Fruit fly (Drosophila melanogaster) whole organism, embryonic: ENCODE results near the gene RpLP1.
A peak's percentile ranks its signal among the peaks of the same experiment; 100 is the strongest.

ENCODE experiments used
- ATbp ChIP-seq: fragments of 200-800 bp; sonication (Bioruptor generic); optimal IDR thresholded peaks from 2 replicates; lab custom pipeline; 2017; ENCODE audit warnings: missing biosample characterization, mild to moderate bottlenecking, missing genetic modification characterization, missing genetic modification reagents
- Blimp-1 ChIP-seq: fragments of 200-800 bp; sonication (Bioruptor generic); optimal IDR thresholded peaks from 3 replicates; lab custom pipeline; 2018; ENCODE audit warnings: missing biosample characterization, missing genetic modification characterization, mild to moderate bottlenecking, moderate library complexity, missing genetic modification reagents
- BtbVII ChIP-seq: fragments of 200-800 bp; sonication (Bioruptor generic); optimal IDR thresholded peaks from 3 replicates; lab custom pipeline; 2017; ENCODE audit warnings: missing biosample characterization, mild to moderate bottlenecking, missing genetic modification characterization
- CG10147 ChIP-seq: fragments of 200-800 bp; sonication (Bioruptor generic); optimal IDR thresholded peaks from 2 replicates; lab custom pipeline; 2019; ENCODE audit warnings: missing biosample characterization, mild to moderate bottlenecking, missing genetic modification characterization, moderate library complexity
- CG10209 ChIP-seq: fragments of 200-800 bp; sonication (Bioruptor generic); optimal IDR thresholded peaks from 3 replicates; lab custom pipeline; 2017; ENCODE audit warnings: missing biosample characterization, mild to moderate bottlenecking, missing genetic modification characterization, missing genetic modification reagents
- CG10366 ChIP-seq: fragments of 200-800 bp; sonication (Bioruptor generic); IDR thresholded peaks from 2 replicates; pipeline ENCODE4 v1.3.6; 2022; ENCODE audit warnings: missing biosample characterization, missing genetic modification characterization
- CG11504 ChIP-seq: fragments of 200-800 bp; sonication (Bioruptor generic); optimal IDR thresholded peaks from 3 replicates; lab custom pipeline; 2019; ENCODE audit warnings: missing biosample characterization, mild to moderate bottlenecking, missing genetic modification characterization, moderate library complexity
- CG12071 ChIP-seq: fragments of 200-800 bp; sonication (Bioruptor generic); optimal IDR thresholded peaks from 3 replicates; lab custom pipeline; 2018; ENCODE audit warnings: missing biosample characterization, mild to moderate bottlenecking, missing genetic modification characterization
- CG12769 ChIP-seq: fragments of 200-800 bp; sonication (Bioruptor generic); optimal IDR thresholded peaks from 2 replicates; lab custom pipeline; 2019; ENCODE audit warnings: missing biosample characterization, mild to moderate bottlenecking, missing genetic modification characterization, moderate library complexity
- CG15514 ChIP-seq: fragments of 200-800 bp; sonication (Bioruptor generic); optimal IDR thresholded peaks from 3 replicates; lab custom pipeline; 2017; ENCODE audit warnings: missing biosample characterization, missing genetic modification characterization, mild to moderate bottlenecking, moderate library complexity, missing genetic modification reagents
- CG17568 ChIP-seq: fragments of 200-800 bp; sonication (Bioruptor generic); optimal IDR thresholded peaks from 2 replicates; lab custom pipeline; 2018; ENCODE audit warnings: missing biosample characterization, mild to moderate bottlenecking, missing genetic modification characterization, moderate library complexity
- CG18599 ChIP-seq: fragments of 200-800 bp; sonication (Bioruptor generic); optimal IDR thresholded peaks from 3 replicates; lab custom pipeline; 2017; ENCODE audit warnings: missing biosample characterization, missing genetic modification characterization, mild to moderate bottlenecking, moderate library complexity, missing genetic modification reagents
- CG31365 ChIP-seq: fragments of 200-800 bp; sonication (Bioruptor generic); optimal IDR thresholded peaks from 2 replicates; lab custom pipeline; 2018; ENCODE audit warnings: missing biosample characterization, mild to moderate bottlenecking, missing genetic modification characterization
- CG3163 ChIP-seq: fragments of 200-800 bp; sonication (Bioruptor generic); optimal IDR thresholded peaks from 3 replicates; lab custom pipeline; 2016; ENCODE audit warnings: missing biosample characterization, missing genetic modification characterization
- CG6765 ChIP-seq: fragments of 200-800 bp; sonication (Bioruptor generic); optimal IDR thresholded peaks from 3 replicates; lab custom pipeline; 2017; ENCODE audit warnings: missing biosample characterization, mild to moderate bottlenecking, missing genetic modification characterization
- CG7271 ChIP-seq: fragments of 200-800 bp; sonication (Bioruptor generic); optimal IDR thresholded peaks from 2 replicates; lab custom pipeline; 2018; ENCODE audit warnings: missing biosample characterization, mild to moderate bottlenecking, missing genetic modification characterization, moderate library complexity
- CG7839 ChIP-seq: fragments of 200-800 bp; sonication (Bioruptor generic); optimal IDR thresholded peaks from 3 replicates; lab custom pipeline; 2018; ENCODE audit warnings: missing biosample characterization, mild to moderate bottlenecking, missing genetic modification characterization, moderate library complexity
- CG8281 ChIP-seq: fragments of 200-800 bp; sonication (Bioruptor generic); optimal IDR thresholded peaks from 2 replicates; lab custom pipeline; 2018; ENCODE audit warnings: missing biosample characterization, mild to moderate bottlenecking, missing genetic modification characterization, moderate library complexity
- E2f2 ChIP-seq: fragments of 200-800 bp; sonication (Bioruptor generic); IDR thresholded peaks from 2 replicates; pipeline ENCODE4 v1.3.6; 2022; ENCODE audit warnings: missing biosample characterization, missing genetic modification characterization
- HLH54F ChIP-seq: fragments of 200-800 bp; sonication (Bioruptor generic); optimal IDR thresholded peaks from 3 replicates; lab custom pipeline; 2016; ENCODE audit warnings: missing biosample characterization, missing genetic modification characterization
- HmgZ ChIP-seq: fragments of 200-800 bp; sonication (Bioruptor generic); optimal IDR thresholded peaks from 2 replicates; lab custom pipeline; 2018; ENCODE audit warnings: missing biosample characterization, mild to moderate bottlenecking, missing genetic modification characterization
- Jarid2 ChIP-seq: fragments of 200-800 bp; sonication (Bioruptor generic); optimal IDR thresholded peaks from 3 replicates; lab custom pipeline; 2017; ENCODE audit warnings: mild to moderate bottlenecking, missing biosample characterization, missing genetic modification reagents, missing genetic modification characterization
- Kr ChIP-seq: fragments of 200-800 bp; sonication (Bioruptor generic); optimal IDR thresholded peaks from 2 replicates; lab custom pipeline; 2017; ENCODE audit warnings: missing biosample characterization, mild to moderate bottlenecking, missing genetic modification characterization
- Pdp1 ChIP-seq, 2 experiments: fragments of 200-800 bp; sonication (Bioruptor generic); optimal IDR thresholded peaks; 3 replicates each; lab custom pipeline; 2016; ENCODE audit warnings: missing biosample characterization in 2 of 2, missing genetic modification characterization in 2 of 2, mild to moderate bottlenecking in 1 of 2, moderate library complexity in 1 of 2
- bsh ChIP-seq, 2 experiments: fragments of 200-800 bp; sonication (Bioruptor generic); optimal IDR thresholded peaks; 2 replicates each; lab custom pipeline; 2017 to 2018; ENCODE audit warnings: mild to moderate bottlenecking in 2 of 2, missing biosample characterization in 2 of 2, missing genetic modification characterization in 2 of 2, moderate library complexity in 1 of 2
- cato ChIP-seq: fragments of 200-800 bp; sonication (Bioruptor generic); optimal IDR thresholded peaks from 2 replicates; lab custom pipeline; 2016; ENCODE audit warnings: missing biosample characterization, missing genetic modification characterization, borderline replicate concordance
- corto ChIP-seq: fragments of 200-800 bp; sonication (Bioruptor generic); optimal IDR thresholded peaks from 2 replicates; lab custom pipeline; 2016; ENCODE audit warnings: missing biosample characterization, mild to moderate bottlenecking, missing genetic modification characterization, moderate library complexity
- crp ChIP-seq, 2 experiments: fragments of 200-800 bp; sonication (Bioruptor generic); optimal IDR thresholded peaks; 2 replicates in 1 of 2; 3 replicates in 1 of 2; lab custom pipeline; 2017; ENCODE audit warnings: missing biosample characterization in 2 of 2, missing genetic modification characterization in 2 of 2, mild to moderate bottlenecking in 1 of 2, moderate library complexity in 1 of 2
- dm ChIP-seq: fragments of 200-800 bp; sonication (Bioruptor generic); optimal IDR thresholded peaks from 3 replicates; lab custom pipeline; 2016; ENCODE audit warnings: missing biosample characterization, missing genetic modification characterization
- exex ChIP-seq: fragments of 200-800 bp; sonication (Bioruptor generic); optimal IDR thresholded peaks from 4 replicates; lab custom pipeline; 2018; ENCODE audit warnings: missing biosample characterization, mild to moderate bottlenecking, missing genetic modification characterization, moderate library complexity
- fd3F ChIP-seq: fragments of 200-800 bp; sonication (Bioruptor generic); optimal IDR thresholded peaks from 2 replicates; lab custom pipeline; 2018; ENCODE audit warnings: missing biosample characterization, mild to moderate bottlenecking, missing genetic modification characterization, moderate library complexity
- fd64A ChIP-seq: fragments of 200-800 bp; sonication (Bioruptor generic); optimal IDR thresholded peaks from 3 replicates; lab custom pipeline; 2018; ENCODE audit warnings: missing biosample characterization, mild to moderate bottlenecking, missing genetic modification characterization
- gem ChIP-seq: fragments of 200-800 bp; sonication (Bioruptor generic); optimal IDR thresholded peaks from 2 replicates; lab custom pipeline; 2019; ENCODE audit warnings: missing biosample characterization, mild to moderate bottlenecking, missing genetic modification characterization, moderate library complexity
- gsb-n ChIP-seq: fragments of 200-800 bp; sonication (Bioruptor generic); optimal IDR thresholded peaks from 3 replicates; lab custom pipeline; 2018; ENCODE audit warnings: missing biosample characterization, mild to moderate bottlenecking, missing genetic modification characterization
- lab ChIP-seq: fragments of 200-800 bp; sonication (Bioruptor generic); optimal IDR thresholded peaks from 3 replicates; lab custom pipeline; 2017; ENCODE audit warnings: missing biosample characterization, missing genetic modification characterization, mild to moderate bottlenecking, moderate library complexity, missing genetic modification reagents
- lbe ChIP-seq: fragments of 200-800 bp; sonication (Bioruptor generic); optimal IDR thresholded peaks from 2 replicates; lab custom pipeline; 2016; ENCODE audit warnings: missing biosample characterization, mild to moderate bottlenecking, missing genetic modification characterization
- mirr ChIP-seq: fragments of 200-800 bp; sonication (Bioruptor generic); optimal IDR thresholded peaks from 3 replicates; lab custom pipeline; 2018; ENCODE audit warnings: missing biosample characterization, mild to moderate bottlenecking, missing genetic modification characterization
- nau ChIP-seq: fragments of 200-800 bp; sonication (Bioruptor generic); optimal IDR thresholded peaks from 3 replicates; lab custom pipeline; 2017; ENCODE audit warnings: missing biosample characterization, mild to moderate bottlenecking, missing genetic modification characterization, missing genetic modification reagents
- odd ChIP-seq: fragments of 200-800 bp; sonication (Bioruptor generic); optimal IDR thresholded peaks from 2 replicates; lab custom pipeline; 2017; ENCODE audit warnings: missing biosample characterization, mild to moderate bottlenecking, missing genetic modification characterization
- rib ChIP-seq: fragments of 200-800 bp; sonication (Bioruptor generic); IDR thresholded peaks from 2 replicates; pipeline ENCODE4 v1.3.6; 2022; ENCODE audit warnings: missing biosample characterization, missing genetic modification characterization
- run ChIP-seq: fragments of 200-800 bp; sonication (Bioruptor generic); optimal IDR thresholded peaks from 3 replicates; lab custom pipeline; 2018; ENCODE audit warnings: missing biosample characterization, mild to moderate bottlenecking, missing genetic modification characterization
- salm ChIP-seq: fragments of 200-800 bp; sonication (Bioruptor generic); optimal IDR thresholded peaks from 2 replicates; lab custom pipeline; 2018; ENCODE audit warnings: missing biosample characterization, mild to moderate bottlenecking, missing genetic modification characterization
- sd ChIP-seq: fragments of 200-800 bp; sonication (Bioruptor generic); optimal IDR thresholded peaks from 3 replicates; lab custom pipeline; 2018; ENCODE audit warnings: missing biosample characterization, mild to moderate bottlenecking, missing genetic modification characterization, moderate library complexity
- sens ChIP-seq: fragments of 200-800 bp; sonication (Bioruptor generic); peaks from one replicate; lab custom pipeline; 2016; ENCODE audit warnings: missing biosample characterization, missing genetic modification characterization
- unpg ChIP-seq: fragments of 200-800 bp; sonication (Bioruptor generic); optimal IDR thresholded peaks from 3 replicates; lab custom pipeline; 2018; ENCODE audit warnings: missing biosample characterization, mild to moderate bottlenecking, missing genetic modification characterization, moderate library complexity
- wek ChIP-seq: fragments of 200-800 bp; sonication (Bioruptor generic); optimal IDR thresholded peaks from 3 replicates; lab custom pipeline; 2018; ENCODE audit warnings: missing biosample characterization, mild to moderate bottlenecking, missing genetic modification characterization, moderate library complexity
- zen2 ChIP-seq: fragments of 200-800 bp; sonication (Bioruptor generic); IDR thresholded peaks from 3 replicates; pipeline ENCODE4 v1.3.6; 2022; ENCODE audit warnings: missing biosample characterization, missing genetic modification characterization; ENCODE audit not compliant: partially characterized antibody

RpLP1 gene

dm6 chr2L:423160-423559 is 3.4 kb downstream of the RpLP1 start:
- TF ChIP-seq CG7271 (tag; lab: Kevin White, UChicago) = no peak
- TF ChIP-seq CG3163 = no peak
- peak in 1 of 2 experiments; percentile 28 for TF ChIP-seq bsh (GFP tag; optimal IDR thresholded peaks at IDR 0.05; lab: Kevin White, UChicago)
- TF ChIP-seq sens (GFP tag; lab: Kevin White, UChicago) = peak; percentile 39
- TF ChIP-seq lbe (GFP tag; lab: Kevin White, UChicago) = peak; percentile 86
- peak; percentile 68 for TF ChIP-seq corto (GFP tag; lab: Kevin White, UChicago)

- TF ChIP-seq unpg (GFP tag; lab: Kevin White, UChicago) (peak; percentile 3), lab (GFP tag; lab: Kevin White, UChicago) (peak; percentile 31), CG10366 (GFP tag; lab: Robert Waterston, UW) (no peak), nau (GFP tag; lab: Kevin White, UChicago) (peak; percentile 19), CG10147 (GFP tag; lab: Kevin White, UChicago) (peak; percentile 5), run (no peak), ATbp (GFP tag; lab: Kevin White, UChicago) (peak; percentile 60), fd64A (GFP tag; lab: Kevin White, UChicago) (no peak), sens (GFP tag; lab: Kevin White, UChicago) (peak; percentile 34), crp (GFP tag; optimal IDR thresholded peaks at IDR 0.05; lab: Kevin White, UChicago) (no peak), zen2 (no peak), exex (tag; lab: Kevin White, UChicago) (peak; percentile 1), BtbVII (GFP tag; lab: Kevin White, UChicago) (peak; percentile 39), Blimp-1 (GFP tag; lab: Kevin White, UChicago) (peak; percentile 8), CG17568 (GFP tag; lab: Kevin White, UChicago) (peak; percentile 31), CG12071 (peak; percentile 55), CG6765 (GFP tag; lab: Kevin White, UChicago) (peak; percentile 30), odd (GFP tag; lab: Kevin White, UChicago) (peak; percentile 8), CG10209 (GFP tag; lab: Kevin White, UChicago) (peak; percentile 1), Kr (GFP tag; lab: Kevin White, UChicago) (no peak), gsb-n (tag; lab: Kevin White, UChicago) (no peak), Jarid2 (GFP tag; lab: Kevin White, UChicago) (no peak), dm (GFP tag; lab: Kevin White, UChicago) (no peak), gem (tag; lab: Kevin White, UChicago) (peak; percentile 13), CG7839 (peak; percentile 1), wek (no peak), E2f2 (GFP tag; lab: Robert Waterston, UW) (no peak), HLH54F (no peak), rib (GFP tag; lab: Robert Waterston, UW) (no peak), CG8281 (tag; lab: Kevin White, UChicago) (no peak), salm (peak; percentile 21), Pdp1 (GFP tag; optimal IDR thresholded peaks at IDR 0.05; lab: Kevin White, UChicago) (no peak), CG11504 (tag; lab: Kevin White, UChicago) (peak; percentile 12), HmgZ (tag; lab: Kevin White, UChicago) (peak; percentile 10), CG12769 (peak; percentile 68), sd (tag; lab: Kevin White, UChicago) (peak; percentile 90), CG18599 (GFP tag; lab: Kevin White, UChicago) (peak; percentile 30), CG31365 (peak; percentile 6), mirr (peak; percentile 10), CG15514 (GFP tag; lab: Kevin White, UChicago) (peak; percentile 39), fd3F (GFP tag; lab: Kevin White, UChicago) (peak; percentile 6), cato (GFP tag; lab: Kevin White, UChicago) (no peak)
Measured at dm6 chr2L:425491-425890, 5.7 kb downstream of the RpLP1 start.
